Worm (Caenorhabditis elegans) whole organism, L4 larva: ENCODE data around the gene T15B12.1.

Source experiments
- F10B5.3 ChIP-seq: sonication (generic microtip); optimal IDR thresholded peaks from 2 replicates; lab custom pipeline; 2016; ENCODE audit warnings: mild to moderate bottlenecking, missing genetic modification characterization, missing compliant biosample characterization
- F37D6.2 ChIP-seq: sonication (generic microtip); optimal IDR thresholded peaks from 2 replicates; lab custom pipeline; 2016; ENCODE audit warnings: mild to moderate bottlenecking, missing genetic modification characterization, missing compliant biosample characterization
- F49E8.2 ChIP-seq: sonication (generic microtip); optimal IDR thresholded peaks from 2 replicates; lab custom pipeline; 2016; ENCODE audit warnings: missing compliant biosample characterization, mild to moderate bottlenecking, missing genetic modification characterization, borderline replicate concordance
- R02D3.7 ChIP-seq: fragments of 150-350 bp; sonication (generic microtip); optimal IDR thresholded peaks from 3 replicates; lab custom pipeline; 2014; ENCODE audit warnings: missing biosample characterization, missing genetic modification characterization
- T20F7.1 ChIP-seq: fragments of 200-800 bp; sonication (Bioruptor generic); optimal IDR thresholded peaks from 2 replicates; lab custom pipeline; 2018; ENCODE audit warnings: mild to moderate bottlenecking, missing genetic modification characterization, missing compliant biosample characterization
- T26A8.4 ChIP-seq: fragments of 200-800 bp; sonication (Bioruptor generic); IDR thresholded peaks from 2 replicates; pipeline ENCODE4 v1.3.6; 2022; ENCODE audit warnings: missing genetic modification characterization, missing compliant biosample characterization
- Y48G9A.11 ChIP-seq: fragments of 200-800 bp; sonication (Bioruptor generic); IDR thresholded peaks from 2 replicates; pipeline ENCODE4 v1.3.6; 2022; ENCODE audit warnings: missing genetic modification reagents, missing genetic modification characterization, missing compliant biosample characterization
- aha-1 ChIP-seq: fragments of 150-350 bp; peaks from one replicate; lab custom pipeline; 2014; ENCODE audit warnings: missing biosample characterization, missing genetic modification characterization
- arid-1 ChIP-seq: fragments of 200-800 bp; sonication (Bioruptor generic); conservative IDR thresholded peaks from 2 replicates; pipeline ENCODE4 v1.3.6; 2022; ENCODE audit warnings: missing genetic modification reagents, missing genetic modification characterization, missing compliant biosample characterization
- attf-4 ChIP-seq: sonication (generic microtip); optimal IDR thresholded peaks from 3 replicates; lab custom pipeline; 2017; ENCODE audit warnings: missing biosample characterization, missing genetic modification characterization
- ceh-28 ChIP-seq: fragments of 150-350 bp; optimal IDR thresholded peaks from 2 replicates; lab custom pipeline; 2014; ENCODE audit warnings: missing biosample characterization, missing genetic modification reagents, missing genetic modification characterization
- ceh-32 ChIP-seq: sonication (generic microtip); optimal IDR thresholded peaks from 2 replicates; lab custom pipeline; 2016; ENCODE audit warnings: mild to moderate bottlenecking, missing genetic modification characterization, missing compliant biosample characterization; ENCODE audit not compliant: poor library complexity
- daf-12 ChIP-seq: fragments of 150-350 bp; optimal IDR thresholded peaks from 2 replicates; lab custom pipeline; 2014; ENCODE audit warnings: missing biosample characterization, missing genetic modification reagents, missing genetic modification characterization
- daf-16 ChIP-seq, 3 experiments: sonication (generic microtip); optimal IDR thresholded peaks; 2 replicates each; lab custom pipeline; 2016 to 2017; ENCODE audit warnings: missing genetic modification characterization in 3 of 3, missing genetic modification reagents in 3 of 3, mild to moderate bottlenecking in 2 of 3, missing compliant biosample characterization in 2 of 3, missing biosample characterization in 1 of 3, moderate library complexity in 1 of 3
- daf-8 ChIP-seq: fragments of 200-800 bp; sonication (Bioruptor generic); IDR thresholded peaks from 2 replicates; pipeline ENCODE4 v1.3.6; 2022; ENCODE audit warnings: missing genetic modification characterization, missing compliant biosample characterization
- dpl-1 ChIP-seq: fragments of 150-350 bp; optimal IDR thresholded peaks from 2 replicates; lab custom pipeline; 2014; ENCODE audit warnings: missing biosample characterization, missing genetic modification reagents, missing genetic modification characterization
- dve-1 ChIP-seq: sonication (generic microtip); optimal IDR thresholded peaks from 2 replicates; lab custom pipeline; 2017; ENCODE audit warnings: antibody characterized with exemption, mild to moderate bottlenecking, missing genetic modification characterization, missing compliant biosample characterization; ENCODE audit not compliant: insufficient read depth
- fos-1 ChIP-seq: fragments of 150-350 bp; optimal IDR thresholded peaks from 2 replicates; lab custom pipeline; 2014; ENCODE audit warnings: missing biosample characterization, missing genetic modification characterization
- hlh-11 ChIP-seq: fragments of 200-800 bp; sonication (Bioruptor generic); optimal IDR thresholded peaks from 2 replicates; lab custom pipeline; 2018; ENCODE audit warnings: mild to moderate bottlenecking, missing genetic modification characterization, missing compliant biosample characterization
- jun-1 ChIP-seq: fragments of 150-350 bp; optimal IDR thresholded peaks from 2 replicates; lab custom pipeline; 2014; ENCODE audit warnings: missing biosample characterization, missing genetic modification reagents, missing genetic modification characterization
- lir-3 ChIP-seq: sonication (generic microtip); optimal IDR thresholded peaks from 2 replicates; lab custom pipeline; 2016; ENCODE audit warnings: mild to moderate bottlenecking, missing genetic modification characterization, missing compliant biosample characterization
- lsy-2 ChIP-seq, 2 experiments: fragments of 150-350 bp in 1 of 2; sonication (generic microtip) in 1 of 2; optimal IDR thresholded peaks; 2 replicates each; lab custom pipeline; 2014 to 2017; ENCODE audit warnings: missing biosample characterization in 2 of 2, missing genetic modification characterization in 2 of 2
- mdl-1 ChIP-seq, 2 experiments: fragments of 150-350 bp in 1 of 2; sonication (generic microtip) in 1 of 2; optimal IDR thresholded peaks; 2 replicates each; lab custom pipeline; 2014 to 2017; ENCODE audit warnings: missing biosample characterization in 2 of 2, missing genetic modification characterization in 2 of 2
- mep-1 ChIP-seq: fragments of 150-350 bp; sonication (generic microtip); optimal IDR thresholded peaks from 3 replicates; lab custom pipeline; 2014; ENCODE audit warnings: missing biosample characterization, missing genetic modification characterization
- nhr-11 ChIP-seq: fragments of 150-350 bp; optimal IDR thresholded peaks from 2 replicates; lab custom pipeline; 2014; ENCODE audit warnings: missing biosample characterization, missing genetic modification characterization
- nhr-28 ChIP-seq: fragments of 150-350 bp; optimal IDR thresholded peaks from 2 replicates; lab custom pipeline; 2014; ENCODE audit warnings: missing biosample characterization, missing genetic modification characterization
- nhr-42 ChIP-seq: fragments of 200-800 bp; sonication (Bioruptor generic); IDR thresholded peaks from 2 replicates; pipeline ENCODE4 v1.3.6; 2022; ENCODE audit warnings: missing genetic modification characterization, missing compliant biosample characterization
- nhr-6 ChIP-seq: fragments of 150-350 bp; optimal IDR thresholded peaks from 2 replicates; lab custom pipeline; 2014; ENCODE audit warnings: missing biosample characterization, missing genetic modification characterization
- nhr-77 ChIP-seq: fragments of 150-350 bp; optimal IDR thresholded peaks from 2 replicates; lab custom pipeline; 2014; ENCODE audit warnings: missing biosample characterization, missing genetic modification characterization
- pha-4 ChIP-seq, 2 experiments: fragments of 150-350 bp in 1 of 2; fragments of 200-800 bp in 1 of 2; sonication (Bioruptor generic) in 1 of 2; IDR thresholded peaks in 1 of 2; optimal IDR thresholded peaks in 1 of 2; 2 replicates each; pipeline versions ENCODE4 v1.3.6 to Lab custom; 2014 to 2022; ENCODE audit warnings: missing genetic modification characterization in 2 of 2, missing genetic modification reagents in 2 of 2, missing biosample characterization in 1 of 2, missing compliant biosample characterization in 1 of 2
- php-3 ChIP-seq: fragments of 200-800 bp; sonication (Bioruptor generic); IDR thresholded peaks from 2 replicates; pipeline ENCODE4 v1.3.6; 2022; ENCODE audit warnings: missing genetic modification reagents, missing genetic modification characterization, missing compliant biosample characterization
- pqm-1 ChIP-seq: sonication (generic microtip); optimal IDR thresholded peaks from 2 replicates; lab custom pipeline; 2017; ENCODE audit warnings: missing biosample characterization, missing genetic modification characterization
- tag-97 ChIP-seq: fragments of 200-800 bp; sonication (Bioruptor generic); IDR thresholded peaks from 2 replicates; pipeline ENCODE4 v1.3.6; 2022; ENCODE audit warnings: missing genetic modification characterization, missing compliant biosample characterization
- unc-62 ChIP-seq, 3 experiments: fragments of 150-350 bp in 1 of 3; sonication (generic microtip); optimal IDR thresholded peaks in 2 of 3; peaks in 1 of 3; 1 replicate in 1 of 3; 2 replicates in 2 of 3; lab custom pipeline; 2014 to 2017; ENCODE audit warnings: missing biosample characterization in 3 of 3, missing genetic modification characterization in 3 of 3, missing genetic modification reagents in 3 of 3, missing genotype in 1 of 3
- vab-7 ChIP-seq: fragments of 200-800 bp; sonication (Bioruptor generic); IDR thresholded peaks from 2 replicates; pipeline ENCODE4 v1.3.6; 2022; ENCODE audit warnings: missing genetic modification reagents, missing genetic modification characterization, missing compliant biosample characterization
- zag-1 ChIP-seq: fragments of 150-350 bp; optimal IDR thresholded peaks from 2 replicates; lab custom pipeline; 2014; ENCODE audit warnings: missing biosample characterization, missing genetic modification characterization
- zip-11 ChIP-seq: fragments of 200-800 bp; sonication (Bioruptor generic); IDR thresholded peaks from 2 replicates; pipeline ENCODE4 v1.3.6; 2022; ENCODE audit warnings: missing genetic modification characterization, missing compliant biosample characterization

T15B12.1 gene

ce11 chrIII:5264813-5265212 is 23.2 kb upstream of the T15B12.1 start, which contains the start of gene gro-1:
gro-1 (plus strand) TSS chrIII:5265113.
- TF ChIP-seq unc-62 (GFP tag; optimal IDR thresholded peaks at IDR 0.05 in 1 of 2; lab: Kevin White, UChicago) (peak in 1 of 2 experiments; percentile 17), unc-62 (tag; optimal IDR thresholded peaks at IDR 0.05; lab: Kevin White, UChicago) (no peak), daf-12 (tag; lab: Kevin White, UChicago) (no peak)

- TF ChIP-seq php-3 (GFP tag; lab: Robert Waterston, UW) (0 out of 2 replicates have a peak, but pooled peaks have one; percentile 44), nhr-28 (peak; percentile 12), nhr-77 (tag; lab: Kevin White, UChicago) (no peak), unc-62 (GFP tag; optimal IDR thresholded peaks at IDR 0.05 in 1 of 2; lab: Kevin White, UChicago) (peak in 1 of 2 experiments; percentile 86), unc-62 (tag; optimal IDR thresholded peaks at IDR 0.05; lab: Kevin White, UChicago) (no peak), daf-16 (GFP tag; optimal IDR thresholded peaks at IDR 0.05; lab: Kevin White, UChicago) (no peak), daf-16 (tag; optimal IDR thresholded peaks at IDR 0.05; lab: Kevin White, UChicago) (peak; percentile 96), hlh-11 (tag; lab: Kevin White, UChicago) (peak; percentile 23), daf-8 (GFP tag; lab: Robert Waterston, UW) (no peak), dpl-1 (GFP tag; lab: Kevin White, UChicago) (no peak), pqm-1 (tag; lab: Kevin White, UChicago) (peak; percentile 54), mdl-1 (tag; optimal IDR thresholded peaks at IDR 0.05; lab: Kevin White, UChicago) (peak in 1 of 2 experiments; percentile 27), dve-1 (tag; lab: Kevin White, UChicago) (peak; percentile 81), T20F7.1 (GFP tag; lab: Kevin White, UChicago) (peak; percentile 10)
Observed at ce11 chrIII:5267217-5267906, 20.6 kb upstream of the T15B12.1 start, which contains the start of gene ZC395.5. ZC395.5 (plus strand) TSS chrIII:5267848.

- TF ChIP-seq nhr-77 (tag; lab: Kevin White, UChicago) (peak; percentile 83), vab-7 (GFP tag; lab: Robert Waterston, UW) (no peak), ceh-28 (no peak), R02D3.7 (tag; lab: Kevin White, UChicago) (no peak), mep-1 (tag; lab: Kevin White, UChicago) (peak; percentile 38), zag-1 (tag; lab: Kevin White, UChicago) (no peak), tag-97 (no peak), daf-16 (GFP tag; optimal IDR thresholded peaks at IDR 0.05; lab: Kevin White, UChicago) (no peak), daf-16 (tag; optimal IDR thresholded peaks at IDR 0.05; lab: Kevin White, UChicago) (peak; percentile 64), dve-1 (tag; lab: Kevin White, UChicago) (peak; percentile 62)
- TF ChIP-seq, all 104 proteins: peak for 4
Observed at ce11 chrIII:5268486-5268885, 19.5 kb upstream of the T15B12.1 start.

- TF ChIP-seq nhr-11 (tag; lab: Kevin White, UChicago) (no peak), lsy-2 (tag; optimal IDR thresholded peaks at IDR 0.05; lab: Kevin White, UChicago) (no peak)
- TF ChIP-seq, all 104 proteins: peak for 0
Observed at ce11 chrIII:5269814-5270213, 18.2 kb upstream of the T15B12.1 start, which contains the start of gene ZC395.4. ZC395.4 (plus strand) TSS chrIII:5270114.

- TF ChIP-seq F10B5.3 (tag; lab: Kevin White, UChicago) (no peak), F37D6.2 (tag; lab: Kevin White, UChicago) (no peak), F49E8.2 (peak; percentile 81), ceh-32 (tag; lab: Kevin White, UChicago) (no peak), lir-3 (tag; lab: Kevin White, UChicago) (no peak), T26A8.4 (peak; percentile 62; the same call in 1 of the 2 replicates), Y48G9A.11 (peak; percentile 65; the same call in 1 of the 2 replicates), daf-16 (GFP tag; optimal IDR thresholded peaks at IDR 0.05; lab: Kevin White, UChicago) (no peak), daf-16 (tag; optimal IDR thresholded peaks at IDR 0.05; lab: Kevin White, UChicago) (peak; percentile 0), daf-12 (tag; lab: Kevin White, UChicago) (no peak), dve-1 (tag; lab: Kevin White, UChicago) (peak; percentile 11), attf-4 (tag; lab: Kevin White, UChicago) (no peak), pqm-1 (tag; lab: Kevin White, UChicago) (no peak), zip-11 (GFP tag; lab: Robert Waterston, UW) (no peak), aha-1 (tag; lab: Kevin White, UChicago) (peak; percentile 19), pha-4 (GFP tag; IDR thresholded peaks at IDR 0.05; lab: Robert Waterston, UW) (peak; percentile 43; the same call in 1 of the 2 replicates), pha-4 (tag; optimal IDR thresholded peaks at IDR 0.05; lab: Kevin White, UChicago) (no peak), nhr-77 (tag; lab: Kevin White, UChicago) (no peak), fos-1 (tag; lab: Kevin White, UChicago) (no peak), jun-1 (tag; lab: Kevin White, UChicago) (no peak), nhr-6 (no peak), T20F7.1 (GFP tag; lab: Kevin White, UChicago) (peak; percentile 3), zag-1 (tag; lab: Kevin White, UChicago) (no peak), arid-1 (no peak; the same call in 1 of the 2 replicates), mdl-1 (tag; optimal IDR thresholded peaks at IDR 0.05; lab: Kevin White, UChicago) (no peak), nhr-42 (no peak)
Observed at ce11 chrIII:5273396-5273857, 14.6 kb upstream of the T15B12.1 start, which contains the start of gene ztf-8. ztf-8 (minus strand) TSS chrIII:5273471.
